Fruit fly (Drosophila melanogaster): ENCODE results near the gene CG32645.

DNA sequence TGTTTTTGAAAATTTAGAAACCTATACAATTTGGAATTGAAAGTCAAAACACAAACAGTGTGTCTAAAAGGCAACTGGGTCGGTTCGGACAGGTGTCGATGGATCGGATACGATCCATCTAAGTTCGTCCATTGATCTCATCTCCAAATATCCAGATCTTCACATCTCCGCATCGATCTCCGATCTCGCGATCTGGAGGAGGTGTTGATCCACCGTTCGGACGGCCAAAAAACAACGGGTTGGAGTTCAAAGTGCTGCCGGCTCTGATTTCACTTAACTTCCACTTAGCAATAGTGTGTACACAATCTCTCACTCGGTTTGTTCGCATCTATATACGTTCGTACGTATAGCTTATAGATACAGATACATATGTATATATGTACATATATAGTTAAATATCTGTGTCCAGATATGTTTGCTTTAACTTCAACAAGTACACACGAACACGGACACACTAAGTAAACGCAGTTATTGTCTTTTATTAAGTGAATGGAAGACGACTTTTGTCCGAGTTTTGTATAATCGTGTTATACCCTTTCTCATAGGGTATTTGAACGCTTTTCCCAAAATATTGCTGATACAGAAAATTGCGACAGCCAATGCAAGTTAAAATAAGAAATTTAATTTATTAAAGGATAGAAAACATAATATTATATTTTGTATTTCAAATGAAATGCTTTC, 30.7 kb upstream of the CG32645 start, which contains the start of gene Fer3HCH:
- TF ChIP-seq bab1 (GFP tag; optimal IDR thresholded peaks at IDR 0.05) (no peak), kay (GFP tag; ENCODE audit: borderline replicate concordance) (no peak), CG11617 (GFP tag; optimal IDR thresholded peaks at IDR 0.05) (no peak)

All from whole organism, adult.